Fruit fly (Drosophila melanogaster): ENCODE data around the gene Snoo.

Gene Snoo

dm6 chr2L:7871332-7871731 lies 112.7 kb downstream of the Snoo start, which contains the start of gene Proc (continued):
- TF ChIP-seq dpn (GFP tag; optimal IDR thresholded peaks at IDR 0.05) = no peak
- no peak for TF ChIP-seq bbx (GFP tag; IDR thresholded peaks at IDR 0.05; ENCODE audit: partially characterized antibody)
- TF ChIP-seq GATAe (GFP tag; conservative IDR thresholded peaks at IDR 0.05) = no peak
- TF ChIP-seq CG10274 (GFP tag; optimal IDR thresholded peaks at IDR 0.05) = peak; percentile 50
- no peak for TF ChIP-seq CG8290 (GFP tag; optimal IDR thresholded peaks at IDR 0.05)
- peak in 1 of 2 experiments; percentile 7 for TF ChIP-seq CG8290 (tag; optimal IDR thresholded peaks at IDR 0.05)
- TF ChIP-seq Ets65A (GFP tag) = peak; percentile 74
- TF ChIP-seq Hsf (GFP tag; optimal IDR thresholded peaks at IDR 0.05) = no peak
- TF ChIP-seq cwo (GFP tag; optimal IDR thresholded peaks at IDR 0.05) = no peak
- TF ChIP-seq CG18262 (tag; optimal IDR thresholded peaks at IDR 0.05) = no peak
- 0 out of 4 replicates have a peak, but pooled peaks have one; percentile 24 for TF ChIP-seq chinmo (GFP tag; IDR thresholded peaks at IDR 0.05; ENCODE audit: partially characterized antibody)

dm6 chr2L:7870212-7870611 lies 113.8 kb downstream of the Snoo start:
- TF ChIP-seq CG11560 (tag; IDR thresholded peaks at IDR 0.05) (0 out of 3 replicates have a peak, but pooled peaks have one; percentile 7), CG14710 (tag; optimal IDR thresholded peaks at IDR 0.05) (no peak), scrt (GFP tag; optimal IDR thresholded peaks at IDR 0.05) (no peak), Ets65A (GFP tag) (peak; percentile 82), stwl (tag; optimal IDR thresholded peaks at IDR 0.05) (no peak), Elba2 (GFP tag; optimal IDR thresholded peaks at IDR 0.05) (no peak), CG17802 (tag; optimal IDR thresholded peaks at IDR 0.05) (no peak), CG11456 (GFP tag; IDR thresholded peaks at IDR 0.05) (no peak), corto (GFP tag; optimal IDR thresholded peaks at IDR 0.05) (no peak), Lhr (GFP tag; optimal IDR thresholded peaks at IDR 0.05) (no peak), slou (GFP tag; optimal IDR thresholded peaks at IDR 0.05) (no peak), CG10565 (GFP tag; optimal IDR thresholded peaks at IDR 0.05) (no peak), dati (GFP tag; IDR thresholded peaks at IDR 0.05) (no peak), CG11723 (GFP tag; optimal IDR thresholded peaks at IDR 0.05) (no peak), Spps (tag; optimal IDR thresholded peaks at IDR 0.05) (no peak)

- no peak for TF ChIP-seq CG2116 (GFP tag; optimal IDR thresholded peaks at IDR 0.05)
- no peak for TF ChIP-seq Hey (tag; optimal IDR thresholded peaks at IDR 0.05)
- TF ChIP-seq Dek (tag; optimal IDR thresholded peaks at IDR 0.05) = no peak
- TF ChIP-seq onecut (GFP tag; IDR thresholded peaks at IDR 0.05) = peak; percentile 51
- no peak for TF ChIP-seq Med (GFP tag)
- TF ChIP-seq CG10654 (GFP tag; optimal IDR thresholded peaks at IDR 0.05) = no peak
- TF ChIP-seq cato (GFP tag; optimal IDR thresholded peaks at IDR 0.05; ENCODE audit: borderline replicate concordance) = no peak
- no peak for TF ChIP-seq wdn (GFP tag; IDR thresholded peaks at IDR 0.05)
- TF ChIP-seq lola (GFP tag; optimal IDR thresholded peaks at IDR 0.05) = no peak
- TF ChIP-seq unc-4 (GFP tag; IDR thresholded peaks at IDR 0.05; ENCODE audit: partially characterized antibody) = no peak
- peak; percentile 43 for TF ChIP-seq sens (GFP tag)
- TF ChIP-seq E2f1 (GFP tag; IDR thresholded peaks at IDR 0.05) = no peak
- no peak for TF ChIP-seq CG8290 (GFP tag; optimal IDR thresholded peaks at IDR 0.05)
- TF ChIP-seq CG8290 (tag; optimal IDR thresholded peaks at IDR 0.05) = no peak
- TF ChIP-seq lmd (GFP tag; IDR thresholded peaks at IDR 0.05) = no peak
- TF ChIP-seq Drgx (GFP tag; IDR thresholded peaks at IDR 0.05) = 0 out of 2 replicates have a peak, but pooled peaks have one; percentile 16
- no peak for TF ChIP-seq CG13894 (tag; optimal IDR thresholded peaks at IDR 0.05)
- no peak for TF ChIP-seq zen2 (GFP tag; IDR thresholded peaks at IDR 0.05; ENCODE audit: partially characterized antibody)
Measured at dm6 chr2L:7868608-7869007, 115.4 kb downstream of the Snoo start.

Measured in whole organism, embryonic.